Worm (Caenorhabditis elegans) whole organism, L2 larva: ENCODE results near the gene F21H7.12.

Experiments used
- F13H6.1 ChIP-seq: sonication (generic microtip); optimal IDR thresholded peaks from 2 replicates; lab custom pipeline; 2016; ENCODE audit warnings: missing genetic modification characterization, missing compliant biosample characterization
- ZK546.5 ChIP-seq: sonication (generic microtip); optimal IDR thresholded peaks from 2 replicates; lab custom pipeline; 2017; ENCODE audit warnings: missing biosample characterization, missing genetic modification characterization
- alr-1 ChIP-seq: fragments of 150-350 bp; optimal IDR thresholded peaks from 2 replicates; lab custom pipeline; 2014; ENCODE audit warnings: missing biosample characterization, missing genetic modification characterization
- aly-2 ChIP-seq: fragments of 150-350 bp; optimal IDR thresholded peaks from 2 replicates; lab custom pipeline; 2014; ENCODE audit warnings: missing biosample characterization, missing genetic modification characterization
- ama-1 ChIP-seq: fragments of 150-350 bp; optimal IDR thresholded peaks from 2 replicates; lab custom pipeline; 2018; ENCODE audit warnings: inconsistent platforms
- blmp-1 ChIP-seq: sonication (generic microtip); optimal IDR thresholded peaks from 2 replicates; lab custom pipeline; 2017; ENCODE audit warnings: missing genetic modification characterization, mild to moderate bottlenecking, missing compliant biosample characterization, antibody characterized with exemption, moderate library complexity; ENCODE audit not compliant: insufficient read depth
- ceh-16 ChIP-seq: fragments of 150-350 bp; optimal IDR thresholded peaks from 2 replicates; lab custom pipeline; 2014; ENCODE audit warnings: missing biosample characterization, missing genetic modification characterization
- ceh-82 ChIP-seq: fragments of 150-350 bp; optimal IDR thresholded peaks from 2 replicates; lab custom pipeline; 2014; ENCODE audit warnings: missing biosample characterization, missing genetic modification characterization
- dmd-4 ChIP-seq: sonication (generic microtip); optimal IDR thresholded peaks from 2 replicates; lab custom pipeline; 2017; ENCODE audit warnings: missing biosample characterization, missing genetic modification characterization
- egl-27 ChIP-seq: sonication (generic microtip); optimal IDR thresholded peaks from 3 replicates; lab custom pipeline; 2017; ENCODE audit warnings: missing biosample characterization, missing genetic modification reagents, missing genetic modification characterization
- elt-1 ChIP-seq: fragments of 150-350 bp; optimal IDR thresholded peaks from 2 replicates; lab custom pipeline; 2014; ENCODE audit warnings: missing biosample characterization, missing genetic modification characterization
- lin-11 ChIP-seq: fragments of 150-350 bp; sonication (generic microtip); optimal IDR thresholded peaks from 2 replicates; lab custom pipeline; 2014; ENCODE audit warnings: missing biosample characterization, missing genetic modification characterization, inconsistent platforms, mixed read lengths
- lin-39 ChIP-seq: fragments of 150-350 bp; optimal IDR thresholded peaks from 2 replicates; lab custom pipeline; 2014; ENCODE audit warnings: missing biosample characterization, missing genetic modification reagents, missing genetic modification characterization
- lsy-2 ChIP-seq, 2 experiments: fragments of 150-350 bp in 1 of 2; sonication (generic microtip) in 1 of 2; optimal IDR thresholded peaks; 2 replicates each; lab custom pipeline; 2014 to 2017; ENCODE audit warnings: missing biosample characterization in 2 of 2, missing genetic modification characterization in 2 of 2
- mab-5 ChIP-seq: fragments of 150-350 bp; optimal IDR thresholded peaks from 2 replicates; lab custom pipeline; 2014; ENCODE audit warnings: missing biosample characterization, missing genetic modification characterization
- mbf-1 ChIP-seq: sonication (generic microtip); optimal IDR thresholded peaks from 2 replicates; lab custom pipeline; 2017; ENCODE audit warnings: missing biosample characterization, missing genetic modification characterization
- nhr-129 ChIP-seq: fragments of 150-350 bp; optimal IDR thresholded peaks from 2 replicates; lab custom pipeline; 2014; ENCODE audit warnings: missing biosample characterization, missing genetic modification characterization
- nhr-21 ChIP-seq: fragments of 150-350 bp; optimal IDR thresholded peaks from 2 replicates; lab custom pipeline; 2014; ENCODE audit warnings: missing biosample characterization, missing genetic modification characterization
- nhr-23 ChIP-seq: fragments of 150-350 bp; optimal IDR thresholded peaks from 2 replicates; lab custom pipeline; 2014; ENCODE audit warnings: missing biosample characterization, missing genetic modification reagents, missing genetic modification characterization
- nhr-237 ChIP-seq: fragments of 150-350 bp; optimal IDR thresholded peaks from 2 replicates; lab custom pipeline; 2014; ENCODE audit warnings: missing biosample characterization, missing genetic modification characterization
- nhr-25 ChIP-seq: fragments of 150-350 bp; sonication (generic microtip); optimal IDR thresholded peaks from 3 replicates; lab custom pipeline; 2014; ENCODE audit warnings: missing biosample characterization, missing genetic modification characterization
- nhr-6 ChIP-seq: fragments of 150-350 bp; optimal IDR thresholded peaks from 2 replicates; lab custom pipeline; 2014; ENCODE audit warnings: missing biosample characterization, missing genetic modification characterization
- peb-1 ChIP-seq: fragments of 150-350 bp; optimal IDR thresholded peaks from 2 replicates; lab custom pipeline; 2014; ENCODE audit warnings: missing biosample characterization, missing genetic modification characterization
- sem-4 ChIP-seq: fragments of 150-350 bp; optimal IDR thresholded peaks from 2 replicates; lab custom pipeline; 2014; ENCODE audit warnings: missing biosample characterization, missing genetic modification reagents, missing genetic modification characterization
- skn-1 ChIP-seq: sonication (generic microtip); optimal IDR thresholded peaks from 2 replicates; lab custom pipeline; 2017; ENCODE audit warnings: missing biosample characterization, missing genetic modification characterization
- sma-9 ChIP-seq, 2 experiments: fragments of 150-350 bp in 1 of 2; sonication (generic microtip) in 1 of 2; optimal IDR thresholded peaks; 2 replicates each; lab custom pipeline; 2014 to 2016; ENCODE audit warnings: missing genetic modification characterization in 2 of 2, mild to moderate bottlenecking in 1 of 2, missing biosample characterization in 1 of 2, missing compliant biosample characterization in 1 of 2, missing genetic modification reagents in 1 of 2, moderate library complexity in 1 of 2
- zag-1 ChIP-seq: fragments of 150-350 bp; optimal IDR thresholded peaks from 2 replicates; lab custom pipeline; 2014; ENCODE audit warnings: missing biosample characterization, missing genetic modification characterization
- ztf-1 ChIP-seq: fragments of 200-800 bp; sonication (Bioruptor generic); conservative IDR thresholded peaks from 2 replicates; pipeline ENCODE4 v1.3.6; 2022; ENCODE audit warnings: missing genetic modification characterization, missing compliant biosample characterization
- ztf-11 ChIP-seq: sonication (generic microtip); optimal IDR thresholded peaks from 2 replicates; lab custom pipeline; 2017; ENCODE audit warnings: missing biosample characterization, missing genetic modification characterization
- ztf-4 ChIP-seq: fragments of 150-350 bp; optimal IDR thresholded peaks from 2 replicates; lab custom pipeline; 2014; ENCODE audit warnings: missing biosample characterization, missing genetic modification characterization

The F21H7.12 gene

DNA sequence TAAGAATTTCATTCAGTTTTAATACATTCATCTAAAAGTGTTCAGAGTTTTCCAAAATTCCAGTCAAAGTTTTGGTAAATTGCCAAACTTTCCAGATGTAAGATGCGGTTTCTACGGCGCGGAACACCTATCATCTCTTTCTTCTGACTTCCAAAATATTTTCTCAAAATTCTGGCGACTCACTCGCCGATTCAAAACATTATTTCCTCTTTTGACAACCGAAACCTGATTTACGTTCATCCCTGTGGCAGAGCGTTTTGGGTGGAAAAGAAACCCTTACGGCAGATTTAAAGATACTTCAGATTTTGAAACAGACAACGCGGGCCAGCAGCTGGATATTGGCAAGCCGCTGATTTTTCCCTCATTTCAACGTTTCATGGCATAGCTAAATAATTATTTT, 31.9 kb upstream of the F21H7.12 start, which contains the start of gene F11A5.5:
TSS of gene F11A5.5 (plus strand) at position 301 of the 400 bp plus-strand sequence.
- no peak for TF ChIP-seq nhr-25
- TF ChIP-seq ztf-1: no peak
- TF ChIP-seq F13H6.1: no peak
- TF ChIP-seq lin-11 (tag; lab: Kevin White, UChicago): no peak
- TF ChIP-seq mbf-1 (tag; lab: Kevin White, UChicago): no peak
- TF ChIP-seq peb-1 (tag; lab: Kevin White, UChicago): no peak
- no peak for TF ChIP-seq ama-1 (lab: Kevin White, UChicago)
- no peak for TF ChIP-seq nhr-129 (tag; lab: Kevin White, UChicago)
- no peak for TF ChIP-seq elt-1

DNA sequence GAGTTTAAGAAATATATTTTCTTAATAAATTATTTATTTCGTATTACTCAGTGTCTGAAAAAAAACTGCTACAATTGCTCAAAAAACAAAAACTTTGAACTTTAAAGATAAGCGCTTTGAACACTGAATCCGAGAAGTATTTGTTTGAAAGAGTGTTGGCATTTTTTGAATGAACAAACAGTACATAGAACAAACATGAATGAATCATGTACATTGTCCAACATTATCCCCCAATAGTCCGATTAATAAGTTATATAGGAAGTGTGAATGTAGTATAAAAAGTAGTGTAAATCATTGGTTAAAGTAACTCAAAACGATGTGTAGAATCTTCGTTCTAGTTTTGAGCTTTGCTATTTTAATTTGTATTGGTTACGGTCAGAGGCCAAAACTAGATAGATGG, 28.2 kb upstream of the F21H7.12 start, which contains the start of gene F11A5.17:
TSS of gene F11A5.17 (plus strand) at position 301 of the 400 bp plus-strand sequence.
- TF ChIP-seq lin-39 (no peak), ama-1 (lab: Kevin White, UChicago) (no peak), nhr-6 (no peak), skn-1 (no peak)

DNA sequence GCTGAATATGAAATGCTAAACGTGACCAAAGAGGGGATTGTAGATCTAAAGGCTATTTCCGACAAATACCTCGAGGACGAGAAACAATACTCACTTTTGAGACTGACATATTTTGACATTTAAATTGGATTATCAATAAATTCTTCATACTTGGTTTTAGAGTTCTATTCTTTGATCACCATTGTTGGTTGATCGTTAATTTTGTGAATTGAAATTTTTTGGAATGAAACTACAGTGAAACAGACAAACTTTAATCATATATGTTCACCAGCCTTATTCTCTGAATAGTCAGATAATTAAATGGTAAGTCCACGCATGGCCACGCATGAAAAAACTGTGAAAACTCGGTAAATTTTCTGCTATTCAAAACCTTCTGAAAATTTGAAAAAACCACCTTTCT, 27.3 kb upstream of the F21H7.12 start, which contains the start of gene F11A5.18:
TSS of gene F11A5.18 (plus strand) at position 301 of the 400 bp plus-strand sequence.
- no peak for TF ChIP-seq ztf-4
- TF ChIP-seq lsy-2 (tag; optimal IDR thresholded peaks at IDR 0.05; lab: Kevin White, UChicago): no peak
- no peak for TF ChIP-seq sem-4 (tag; lab: Kevin White, UChicago)
- no peak for TF ChIP-seq ZK546.5 (tag; lab: Kevin White, UChicago)
- no peak for TF ChIP-seq skn-1
- no peak for TF ChIP-seq nhr-129 (tag; lab: Kevin White, UChicago)
- no peak for TF ChIP-seq ztf-11 (tag; lab: Kevin White, UChicago)
- no peak for TF ChIP-seq ceh-82 (tag; lab: Kevin White, UChicago)
- TF ChIP-seq nhr-21 (tag; lab: Kevin White, UChicago): no peak
- no peak for TF ChIP-seq mab-5
- no peak for TF ChIP-seq sma-9 (GFP tag; optimal IDR thresholded peaks at IDR 0.05; lab: Kevin White, UChicago)
- no peak for TF ChIP-seq sma-9 (tag; optimal IDR thresholded peaks at IDR 0.05; lab: Kevin White, UChicago)
- TF ChIP-seq nhr-23 (tag; lab: Kevin White, UChicago): no peak
- no peak for TF ChIP-seq lin-11 (tag; lab: Kevin White, UChicago)
- TF ChIP-seq nhr-237 (tag; lab: Kevin White, UChicago): no peak
- no peak for TF ChIP-seq egl-27 (tag; lab: Kevin White, UChicago)
- TF ChIP-seq ceh-16 (tag; lab: Kevin White, UChicago): no peak

ce11 chrV:16204888-16205287, 25.1 kb upstream of the F21H7.12 start, which contains the start of gene irld-26:
irld-26 (plus strand) TSS chrV:16205188.
- TF ChIP-seq aly-2 (tag; lab: Kevin White, UChicago) (no peak), ztf-1 (no peak), zag-1 (tag; lab: Kevin White, UChicago) (no peak), ceh-82 (tag; lab: Kevin White, UChicago) (no peak)

DNA sequence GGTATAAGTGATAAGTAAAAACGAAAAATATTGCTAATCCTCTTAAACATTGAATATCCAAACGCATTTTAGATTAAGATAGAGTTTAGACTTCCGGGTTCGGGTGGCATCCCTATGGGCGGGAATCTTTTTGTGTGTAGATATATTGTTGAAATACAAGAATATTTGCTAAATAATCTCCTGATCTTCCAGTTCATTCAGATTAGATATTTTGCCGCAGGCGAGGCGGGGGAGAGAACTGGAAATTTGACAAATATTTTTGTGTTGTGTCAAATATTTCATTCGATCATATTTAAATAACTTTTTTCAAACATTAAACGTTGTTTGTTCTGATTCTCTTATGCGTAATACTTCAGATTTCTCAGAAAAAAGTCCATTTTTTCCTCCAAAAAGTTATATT, 20.1 kb upstream of the F21H7.12 start, which contains the start of gene oac-15:
TSS of gene oac-15 (minus strand) at position 101 of the 400 bp plus-strand sequence.
- TF ChIP-seq alr-1: no peak
- TF ChIP-seq dmd-4 (tag; lab: Kevin White, UChicago): no peak

DNA sequence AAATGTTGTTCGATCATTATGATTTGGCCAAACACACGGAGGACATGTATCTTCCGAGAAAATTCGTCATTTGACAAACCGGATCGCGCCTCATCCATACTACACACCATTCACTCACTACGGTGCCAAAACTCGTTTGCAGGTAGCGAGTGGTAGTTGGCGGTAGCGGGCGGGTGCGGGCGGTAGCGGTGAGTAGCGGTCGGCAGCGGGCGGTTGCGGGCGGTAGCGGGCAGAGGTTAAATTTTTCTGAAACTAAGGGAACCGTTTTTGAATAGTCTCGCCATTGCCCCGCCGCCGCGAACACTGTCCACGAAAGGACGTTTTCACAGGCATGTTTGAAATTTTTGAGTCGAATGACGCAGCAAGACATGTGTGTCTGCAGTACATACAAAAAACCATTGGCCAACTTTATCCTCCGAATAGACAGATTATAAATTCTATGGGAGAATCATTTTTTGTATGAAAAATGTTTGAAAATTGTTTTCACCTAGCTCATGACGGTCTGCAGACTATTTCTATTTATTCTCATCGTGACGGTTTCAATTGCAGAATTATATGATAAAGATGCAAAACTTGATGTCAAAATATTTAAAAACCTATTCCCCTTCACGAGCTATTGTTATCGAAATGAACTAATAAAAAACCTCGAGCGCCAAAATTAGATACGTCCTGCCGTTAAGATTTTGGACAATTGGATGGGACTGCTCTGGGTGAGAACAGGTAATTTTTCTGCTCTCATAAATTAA, 19.5 kb upstream of the F21H7.12 start, which contains the start of gene F11A5.16:
TSS of gene F11A5.16 (plus strand) at position 696 of the 746 bp plus-strand sequence.
- no peak for TF ChIP-seq lsy-2 (tag; optimal IDR thresholded peaks at IDR 0.05; lab: Kevin White, UChicago)
- no peak for TF ChIP-seq blmp-1 (tag; lab: Kevin White, UChicago)
- no peak for TF ChIP-seq mbf-1 (tag; lab: Kevin White, UChicago)
